Worm (Caenorhabditis elegans) whole organism, L4/young adult: Measurements from ENCODE around the gene nap-1.

Experiments
- W03F9.2 ChIP-seq: fragments of 150-350 bp; optimal IDR thresholded peaks from 2 replicates; lab custom pipeline; 2014; ENCODE audit warnings: missing biosample characterization, missing genetic modification characterization
- dao-5 ChIP-seq: sonication (generic microtip); optimal IDR thresholded peaks from 2 replicates; lab custom pipeline; 2016; ENCODE audit warnings: missing genotype, missing genetic modification characterization, moderate library complexity, missing compliant biosample characterization
- him-1 ChIP-seq: sonication (generic microtip); optimal IDR thresholded peaks from 2 replicates; lab custom pipeline; 2016; ENCODE audit warnings: missing genotype, missing genetic modification reagents, missing genetic modification characterization, missing compliant biosample characterization

DNA sequence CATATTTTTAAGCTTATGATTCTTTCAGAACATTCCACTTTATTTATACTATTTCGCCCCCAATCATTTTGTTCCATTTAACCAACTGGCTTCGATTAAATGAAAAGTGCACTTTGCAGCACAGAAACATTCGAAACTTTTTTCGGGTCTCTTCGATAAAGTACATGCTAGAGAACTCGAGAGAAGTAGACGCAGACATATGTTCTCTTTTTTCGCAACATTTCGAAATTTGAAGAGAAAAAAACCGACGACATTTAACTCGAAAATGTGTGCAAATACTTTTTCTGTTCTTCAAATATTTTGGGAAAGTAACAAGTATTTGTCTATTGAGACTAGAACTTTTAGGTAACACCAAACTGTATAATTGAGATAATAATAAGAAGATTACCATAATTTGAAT, 2.2 kb downstream of the nap-1 start:
- TF ChIP-seq W03F9.2 (no peak), him-1 (no peak), dao-5 (no peak)
